Worm (Caenorhabditis elegans) whole organism, young adult: ENCODE results near the gene twk-33.

Source experiments
- B0019.2 ChIP-seq: fragments of 200-800 bp; sonication (Bioruptor generic); conservative IDR thresholded peaks from 2 replicates; pipeline ENCODE4 v1.3.6; 2022; ENCODE audit warnings: missing genetic modification reagents, missing genetic modification characterization, missing compliant biosample characterization
- F10E7.11 ChIP-seq: sonication (generic microtip); optimal IDR thresholded peaks from 2 replicates; lab custom pipeline; 2017; ENCODE audit warnings: mild to moderate bottlenecking, missing genetic modification characterization, moderate library complexity, missing compliant biosample characterization
- F22D6.2 ChIP-seq: sonication (generic microtip); optimal IDR thresholded peaks from 2 replicates; lab custom pipeline; 2016; ENCODE audit warnings: mild to moderate bottlenecking, missing genetic modification characterization, missing compliant biosample characterization
- F39B2.1 ChIP-seq: fragments of 200-800 bp; sonication (Bioruptor generic); IDR thresholded peaks from 2 replicates; pipeline ENCODE4 v1.3.6; 2022; ENCODE audit warnings: missing genetic modification reagents, missing genetic modification characterization, missing compliant biosample characterization
- F52B5.7 ChIP-seq: sonication (generic microtip); optimal IDR thresholded peaks from 2 replicates; lab custom pipeline; 2016; ENCODE audit warnings: mild to moderate bottlenecking, missing genetic modification characterization, missing compliant biosample characterization
- F55B11.4 ChIP-seq: sonication (generic microtip); optimal IDR thresholded peaks from 2 replicates; lab custom pipeline; 2016; ENCODE audit warnings: missing compliant biosample characterization, missing genetic modification characterization, borderline replicate concordance; ENCODE audit not compliant: insufficient read depth
- K11D2.4 ChIP-seq: fragments of 200-800 bp; sonication (Bioruptor generic); IDR thresholded peaks from 2 replicates; pipeline ENCODE4 v1.3.6; 2022; ENCODE audit warnings: missing genetic modification reagents, missing genetic modification characterization, missing compliant biosample characterization
- ama-1 ChIP-seq, 3 experiments: fragments of 150-350 bp in 1 of 3; sonication (generic microtip) in 2 of 3; optimal IDR thresholded peaks; 2 replicates each; lab custom pipeline; 2014 to 2018; ENCODE audit warnings: missing biosample characterization in 2 of 3, missing genetic modification characterization in 2 of 3, missing genetic modification reagents in 2 of 3
- attf-5 ChIP-seq: fragments of 200-800 bp; sonication (Bioruptor generic); optimal IDR thresholded peaks from 2 replicates; lab custom pipeline; 2018; ENCODE audit warnings: mild to moderate bottlenecking, missing genetic modification characterization, missing compliant biosample characterization
- cebp-1 ChIP-seq, 2 experiments: fragments of 200-800 bp in 1 of 2; sonication (Bioruptor generic) in 1 of 2; sonication (generic microtip) in 1 of 2; IDR thresholded peaks in 1 of 2; optimal IDR thresholded peaks in 1 of 2; 2 replicates each; pipeline versions ENCODE4 v1.3.6 to Lab custom; 2017 to 2022; ENCODE audit warnings: missing compliant biosample characterization in 2 of 2, missing genetic modification characterization in 2 of 2, mild to moderate bottlenecking in 1 of 2, missing genetic modification reagents in 1 of 2, moderate library complexity in 1 of 2
- cebp-2 ChIP-seq: fragments of 200-800 bp; sonication (Bioruptor generic); IDR thresholded peaks from 2 replicates; pipeline ENCODE4 v1.3.6; 2022; ENCODE audit warnings: missing genetic modification characterization, missing compliant biosample characterization
- ceh-100 ChIP-seq: fragments of 200-800 bp; sonication (Bioruptor generic); IDR thresholded peaks from 2 replicates; pipeline ENCODE4 v1.3.6; 2022; ENCODE audit warnings: missing genetic modification reagents, missing genetic modification characterization, missing compliant biosample characterization
- ceh-79 ChIP-seq: sonication (generic microtip); optimal IDR thresholded peaks from 2 replicates; lab custom pipeline; 2017; ENCODE audit warnings: mild to moderate bottlenecking, missing genetic modification characterization, missing compliant biosample characterization
- die-1 ChIP-seq: sonication (generic microtip); optimal IDR thresholded peaks from 2 replicates; lab custom pipeline; 2016; ENCODE audit warnings: missing genotype, mild to moderate bottlenecking, missing genetic modification characterization, missing compliant biosample characterization
- dox-1 ChIP-seq: fragments of 200-800 bp; sonication (Bioruptor generic); IDR thresholded peaks from 2 replicates; pipeline ENCODE4 v1.3.6; 2022; ENCODE audit warnings: missing genetic modification reagents, missing genetic modification characterization, missing compliant biosample characterization
- dpff-1 ChIP-seq: sonication (generic microtip); optimal IDR thresholded peaks from 2 replicates; lab custom pipeline; 2017; ENCODE audit warnings: mild to moderate bottlenecking, missing genetic modification characterization, missing compliant biosample characterization
- gei-17 ChIP-seq: fragments of 200-800 bp; sonication (Bioruptor generic); optimal IDR thresholded peaks from 2 replicates; lab custom pipeline; 2018; ENCODE audit warnings: mild to moderate bottlenecking, missing genetic modification characterization, missing compliant biosample characterization
- lag-1 ChIP-seq: fragments of 200-800 bp; sonication (Bioruptor generic); IDR thresholded peaks from 2 replicates; pipeline ENCODE4 v1.3.6; 2022; ENCODE audit warnings: missing genetic modification reagents, missing genetic modification characterization, missing compliant biosample characterization
- let-526 ChIP-seq: fragments of 200-800 bp; sonication (Bioruptor generic); IDR thresholded peaks from 2 replicates; pipeline ENCODE4 v1.3.6; 2022; ENCODE audit warnings: missing genetic modification reagents, missing genetic modification characterization, missing compliant biosample characterization
- lin-26 ChIP-seq: fragments of 200-800 bp; sonication (Bioruptor generic); IDR thresholded peaks from 2 replicates; pipeline ENCODE4 v1.3.6; 2022; ENCODE audit warnings: missing genetic modification reagents, missing genetic modification characterization, missing compliant biosample characterization
- lsl-1 ChIP-seq: fragments of 200-800 bp; sonication (Bioruptor generic); optimal IDR thresholded peaks from 2 replicates; lab custom pipeline; 2018; ENCODE audit warnings: mild to moderate bottlenecking, missing genetic modification characterization, moderate library complexity, missing compliant biosample characterization
- lsy-27 ChIP-seq: sonication (generic microtip); optimal IDR thresholded peaks from 2 replicates; lab custom pipeline; 2017; ENCODE audit warnings: missing genetic modification characterization, mild to moderate bottlenecking, missing compliant biosample characterization, antibody characterized with exemption, missing genotype, borderline replicate concordance; ENCODE audit not compliant: insufficient read depth
- nhr-27 ChIP-seq: fragments of 200-800 bp; sonication (Bioruptor generic); optimal IDR thresholded peaks from 2 replicates; lab custom pipeline; 2018; ENCODE audit warnings: mild to moderate bottlenecking, missing genetic modification characterization, moderate library complexity, missing compliant biosample characterization
- nhr-80 ChIP-seq: sonication (generic microtip); optimal IDR thresholded peaks from 2 replicates; lab custom pipeline; 2016; ENCODE audit warnings: missing genetic modification characterization, missing compliant biosample characterization
- pha-4 ChIP-seq: fragments of 150-350 bp; sonication (generic microtip); optimal IDR thresholded peaks from 2 replicates; lab custom pipeline; 2014; ENCODE audit warnings: missing biosample characterization, missing genetic modification reagents, missing genetic modification characterization
- snpc-1.3 ChIP-seq: sonication (generic microtip); optimal IDR thresholded peaks from 2 replicates; lab custom pipeline; 2017; ENCODE audit warnings: missing genetic modification characterization, mild to moderate bottlenecking, missing compliant biosample characterization, antibody characterized with exemption, moderate library complexity, missing genotype, missing genetic modification reagents; ENCODE audit not compliant: insufficient read depth
- snpc-3.4 ChIP-seq: sonication (generic microtip); optimal IDR thresholded peaks from 2 replicates; lab custom pipeline; 2017; ENCODE audit warnings: missing genetic modification characterization, mild to moderate bottlenecking, missing compliant biosample characterization, antibody characterized with exemption, moderate library complexity, missing genotype, missing genetic modification reagents
- snpc-4 ChIP-seq, 5 experiments: fragments of 150-350 bp in 1 of 5; sonication (generic microtip) in 4 of 5; optimal IDR thresholded peaks; 2 replicates each; lab custom pipeline; 2014 to 2018; ENCODE audit warnings: missing genetic modification characterization in 5 of 5, missing biosample characterization in 3 of 5, antibody characterized with exemption in 2 of 5, mild to moderate bottlenecking in 2 of 5, missing compliant biosample characterization in 2 of 5, missing genotype in 2 of 5, moderate library complexity in 2 of 5, missing genetic modification reagents in 1 of 5
- tbp1 ChIP-seq: fragments of 200-800 bp; sonication (Bioruptor generic); optimal IDR thresholded peaks from 2 replicates; lab custom pipeline; 2018; ENCODE audit warnings: mild to moderate bottlenecking, missing genetic modification characterization, missing compliant biosample characterization
- zfh-2 ChIP-seq: fragments of 200-800 bp; sonication (Bioruptor generic); conservative IDR thresholded peaks from 2 replicates; pipeline ENCODE4 v1.3.6; 2022; ENCODE audit warnings: missing genetic modification reagents, missing genetic modification characterization, missing compliant biosample characterization

Gene twk-33

DNA sequence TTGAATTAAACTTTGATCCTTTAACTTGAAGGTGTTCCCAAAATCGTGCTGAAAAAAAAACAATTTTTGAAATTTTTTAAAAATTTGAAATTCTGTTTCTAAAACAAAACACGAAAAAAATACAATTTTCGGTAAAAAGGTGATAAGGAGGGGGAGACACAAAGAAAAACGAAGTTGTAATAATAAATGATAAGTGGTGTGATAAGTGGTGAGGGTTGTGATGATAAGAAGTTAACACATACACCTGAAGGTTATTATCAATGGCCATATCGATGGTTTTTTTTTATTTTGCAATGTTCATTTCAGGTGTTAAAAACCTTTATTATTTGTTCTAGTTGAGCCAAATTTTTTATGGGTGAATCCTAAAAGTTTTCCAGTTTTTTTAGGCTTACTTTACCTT is at the start of gene twk-33:
Gene twk-33 (minus strand): TSS at position 48 of the 400 bp plus-strand sequence.
- TF ChIP-seq nhr-80 (tag; lab: Kevin White, UChicago), result peak; percentile 76
- no peak for TF ChIP-seq B0019.2

DNA sequence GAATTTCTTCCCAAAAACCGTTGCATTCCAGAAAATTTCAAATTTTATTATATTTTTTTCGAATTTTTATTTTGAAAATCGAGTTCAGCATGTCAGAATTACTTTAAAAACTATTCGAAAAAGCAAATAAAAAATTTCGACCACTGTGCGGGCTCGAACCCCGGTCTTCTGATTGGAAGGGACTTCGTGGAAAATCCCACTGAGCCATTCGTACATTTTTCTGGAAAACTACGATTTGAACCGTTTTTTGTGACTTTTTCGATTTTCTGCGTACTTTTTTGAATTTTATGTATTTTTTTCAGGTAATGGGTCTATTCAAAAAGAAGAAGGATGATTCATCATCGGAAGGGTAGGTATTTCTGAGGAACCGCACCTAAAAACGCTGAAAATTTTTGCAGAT is 41.4 kb upstream of the twk-33 start, which contains the start of gene pgp-9:
Gene pgp-9 (plus strand): TSS at position 301 of the 400 bp plus-strand sequence.
- TF ChIP-seq lsy-27 (no peak), dpff-1 (tag; lab: Kevin White, UChicago) (no peak), nhr-27 (tag; lab: Kevin White, UChicago) (no peak), B0019.2 (no peak), gei-17 (GFP tag; lab: Kevin White, UChicago) (no peak), F52B5.7 (tag; lab: Kevin White, UChicago) (no peak), lsl-1 (GFP tag; lab: Kevin White, UChicago) (no peak), attf-5 (GFP tag; lab: Kevin White, UChicago) (no peak), let-526 (no peak), snpc-3.4 (no peak)

DNA sequence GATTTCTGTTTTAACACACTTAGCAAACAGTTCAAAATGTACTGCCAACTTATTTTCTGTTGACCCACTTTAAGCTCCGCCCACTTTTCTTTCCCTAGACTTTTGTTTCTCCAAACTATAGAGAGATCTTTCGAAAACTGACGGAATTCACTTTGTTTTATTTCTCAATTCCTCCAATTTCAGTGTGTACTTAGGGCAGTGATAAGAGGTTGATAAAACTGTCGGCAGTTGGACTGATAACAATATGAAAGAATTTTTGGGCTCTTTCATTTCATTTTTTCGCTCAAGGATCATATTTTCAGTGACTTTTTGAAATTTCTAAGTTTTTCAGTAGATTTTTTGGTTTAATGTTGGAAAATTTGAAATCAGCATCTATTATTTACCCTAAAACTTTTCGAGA is 40.8 kb upstream of the twk-33 start:
- peak; percentile 31 for TF ChIP-seq nhr-80 (tag; lab: Kevin White, UChicago)
- TF ChIP-seq lag-1 (GFP tag; lab: Robert Waterston, UW), result no peak

DNA sequence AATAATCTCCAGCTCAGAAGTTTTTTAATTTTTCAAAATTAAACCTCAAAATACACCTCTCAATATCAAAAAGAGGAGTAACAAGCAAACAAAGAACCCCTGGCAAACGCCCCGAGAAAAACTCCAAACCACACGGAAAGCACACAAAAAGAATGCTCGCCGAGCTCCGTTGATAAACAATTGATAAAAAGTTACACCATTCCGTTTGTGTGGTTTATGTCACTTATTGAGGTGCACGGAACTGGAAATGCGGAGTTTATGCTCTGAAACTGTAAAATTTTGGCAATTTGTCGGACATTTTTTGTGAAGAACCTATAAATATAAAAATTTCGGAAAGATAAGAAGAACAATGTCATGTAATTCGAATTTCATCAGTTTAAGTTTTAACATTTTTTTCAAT is 38.2 kb upstream of the twk-33 start:
- TF ChIP-seq tbp1 (GFP tag; lab: Kevin White, UChicago), result peak; percentile 0
- TF ChIP-seq snpc-1.3 (tag; lab: Kevin White, UChicago), result no peak
- TF ChIP-seq pha-4 (tag; lab: Kevin White, UChicago), result no peak
- peak; percentile 90 for TF ChIP-seq nhr-80 (tag; lab: Kevin White, UChicago)
- TF ChIP-seq snpc-4 (GFP tag; optimal IDR thresholded peaks at IDR 0.05; lab: Kevin White, UChicago), result no peak
- peak in 1 of 4 experiments; percentile 14 for TF ChIP-seq snpc-4 (tag; optimal IDR thresholded peaks at IDR 0.05; lab: Kevin White, UChicago)
- 0 out of 2 replicates have a peak, but pooled peaks have one; percentile 12 for TF ChIP-seq dox-1 (GFP tag; lab: Robert Waterston, UW)
- no peak for TF ChIP-seq F55B11.4 (tag; lab: Kevin White, UChicago)
- TF ChIP-seq cebp-1 (GFP tag; IDR thresholded peaks at IDR 0.05; lab: Robert Waterston, UW), result no peak
- TF ChIP-seq cebp-1 (tag; optimal IDR thresholded peaks at IDR 0.05; lab: Kevin White, UChicago), result peak; percentile 37
- TF ChIP-seq ama-1 (optimal IDR thresholded peaks at IDR 0.05; lab: Kevin White, UChicago), result no peak
- no peak for TF ChIP-seq ama-1 (GFP tag; optimal IDR thresholded peaks at IDR 0.05; lab: Kevin White, UChicago)

DNA sequence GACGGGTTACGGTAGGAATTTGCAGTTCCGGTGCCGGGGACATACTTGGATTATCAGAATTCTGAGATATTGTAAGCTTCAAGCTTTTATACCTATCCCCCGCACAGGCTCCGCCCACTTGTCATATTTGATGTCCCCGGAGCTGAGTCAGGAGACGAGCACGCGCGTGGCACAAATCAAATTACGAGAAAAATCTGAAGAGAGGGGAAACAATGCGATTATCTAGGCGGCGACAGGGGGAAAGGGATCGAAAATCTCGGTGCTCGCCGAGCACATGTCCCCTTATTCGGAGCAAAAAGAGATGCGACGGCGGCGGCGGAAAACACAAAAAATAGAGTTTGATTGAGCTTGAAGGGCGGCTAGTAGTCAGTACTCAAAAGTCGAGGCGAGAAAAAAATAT is 35.0 kb upstream of the twk-33 start, which contains the start of gene R12G8.1:
Gene R12G8.1 (minus strand): TSS at position 63 of the 400 bp plus-strand sequence.
- TF ChIP-seq zfh-2 (peak; percentile 76), F10E7.11 (tag; lab: Kevin White, UChicago) (no peak), lin-26 (GFP tag; lab: Robert Waterston, UW) (no peak), K11D2.4 (0 out of 2 replicates have a peak, but pooled peaks have one; percentile 19), die-1 (tag; lab: Kevin White, UChicago) (no peak)

DNA sequence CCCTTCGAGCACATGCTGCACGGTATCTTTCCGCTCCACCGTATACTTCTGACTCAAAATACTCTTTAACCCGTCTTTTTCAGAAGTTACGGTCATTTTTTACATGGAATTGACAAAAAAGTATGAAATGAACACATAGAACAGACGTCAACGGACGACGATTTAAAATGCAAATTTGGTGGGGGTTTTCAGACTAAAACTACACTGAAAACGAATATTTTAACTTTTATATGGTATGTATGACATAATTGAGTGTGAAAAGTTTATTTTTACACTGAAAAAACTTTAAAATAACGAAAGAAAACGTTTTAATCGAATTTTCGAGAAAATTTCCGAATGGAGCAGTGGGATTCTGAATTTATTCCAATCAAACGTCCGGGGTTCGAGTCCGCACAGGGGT is 32.8 kb upstream of the twk-33 start, which contains the start of gene twk-36:
Gene twk-36 (minus strand): TSS at position 101 of the 400 bp plus-strand sequence.
- TF ChIP-seq snpc-1.3 (tag; lab: Kevin White, UChicago) (no peak), ceh-100 (GFP tag; lab: Robert Waterston, UW) (no peak), cebp-2 (GFP tag; lab: Robert Waterston, UW) (no peak), lsl-1 (GFP tag; lab: Kevin White, UChicago) (no peak), nhr-27 (tag; lab: Kevin White, UChicago) (no peak), F22D6.2 (no peak), ceh-79 (tag; lab: Kevin White, UChicago) (no peak), F39B2.1 (GFP tag; lab: Robert Waterston, UW) (no peak)
